Worm (Caenorhabditis elegans): ENCODE data around the gene cyp-35B3.

cyp-35B3 gene

DNA sequence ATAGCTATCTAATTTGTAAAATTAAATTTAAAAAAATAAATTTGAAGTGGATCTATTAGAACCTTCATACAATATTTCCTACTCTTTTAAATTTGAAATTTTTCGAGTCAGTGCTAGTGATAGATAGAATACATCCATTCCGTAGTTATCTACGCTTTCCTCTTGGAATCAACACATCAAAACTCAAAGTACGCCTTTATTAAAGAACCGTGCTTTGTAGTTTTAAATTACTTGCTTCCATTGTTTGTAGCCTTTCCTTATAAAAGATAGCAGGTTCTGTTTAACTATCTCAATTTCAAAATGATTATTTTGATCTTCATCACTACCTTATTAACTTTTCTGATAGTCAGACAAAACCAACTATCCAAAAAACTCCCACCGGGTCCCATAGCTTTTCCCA lies at the start of gene cyp-35B3:
cyp-35B3 (plus strand) TSS at position 301 of the 400 bp plus-strand sequence.
- no peak for TF ChIP-seq pes-1 (GFP tag; IDR thresholded peaks at IDR 0.05)
- TF ChIP-seq scrt-1 (GFP tag; IDR thresholded peaks at IDR 0.05), result no peak
- TF ChIP-seq ama-1 (optimal IDR thresholded peaks at IDR 0.05), result no peak
- no peak for TF ChIP-seq tbx-37 (GFP tag; conservative IDR thresholded peaks at IDR 0.05)
- no peak for TF ChIP-seq ceh-36 (tag; optimal IDR thresholded peaks at IDR 0.05)
- no peak for TF ChIP-seq hmbx-1 (tag; optimal IDR thresholded peaks at IDR 0.05)
- TF ChIP-seq aly-1 (tag; optimal IDR thresholded peaks at IDR 0.05), result no peak
- TF ChIP-seq hnd-1 (tag; optimal IDR thresholded peaks at IDR 0.05), result no peak
- no peak for TF ChIP-seq ets-7 (tag; optimal IDR thresholded peaks at IDR 0.05)
- no peak for TF ChIP-seq B0310.2 (tag; optimal IDR thresholded peaks at IDR 0.05)
- no peak for TF ChIP-seq tra-4 (tag; optimal IDR thresholded peaks at IDR 0.05)
- no peak for TF ChIP-seq hmg-4 (GFP tag; optimal IDR thresholded peaks at IDR 0.05)
- TF ChIP-seq sea-1 (GFP tag; conservative IDR thresholded peaks at IDR 0.05), result no peak
- no peak for TF ChIP-seq ceh-13 (GFP tag; optimal IDR thresholded peaks at IDR 0.05)
- no peak for TF ChIP-seq F13C5.2 (tag; optimal IDR thresholded peaks at IDR 0.05)
- no peak for TF ChIP-seq tbx-11 (GFP tag; IDR thresholded peaks at IDR 0.05)

DNA sequence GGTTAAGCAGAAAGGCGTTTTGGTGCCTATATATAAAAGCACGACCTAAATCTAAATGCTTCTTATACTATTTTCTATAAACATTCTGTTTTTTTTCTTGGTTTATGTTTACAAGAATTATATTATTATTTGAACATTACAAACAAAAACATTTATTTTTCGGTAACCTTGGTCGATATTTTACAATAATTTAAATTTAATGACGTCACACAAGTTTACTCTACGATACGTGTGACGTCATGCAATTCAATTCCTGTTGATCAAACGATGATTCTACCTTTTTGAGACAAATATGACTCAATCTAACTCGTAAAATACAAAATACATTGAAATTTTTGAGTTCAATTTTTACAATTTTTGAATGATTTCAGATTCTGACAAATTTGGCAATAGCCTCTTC lies 49.1 kb upstream of the cyp-35B3 start:
- TF ChIP-seq hmg-4 (GFP tag; optimal IDR thresholded peaks at IDR 0.05), result no peak
- no peak for TF ChIP-seq tbx-11 (GFP tag; IDR thresholded peaks at IDR 0.05)
- TF ChIP-seq aly-1 (tag; optimal IDR thresholded peaks at IDR 0.05), result no peak
- TF ChIP-seq tbx-37 (GFP tag; conservative IDR thresholded peaks at IDR 0.05), result no peak
- no peak for TF ChIP-seq ets-7 (tag; optimal IDR thresholded peaks at IDR 0.05)
- TF ChIP-seq hnd-1 (tag; optimal IDR thresholded peaks at IDR 0.05), result no peak

DNA sequence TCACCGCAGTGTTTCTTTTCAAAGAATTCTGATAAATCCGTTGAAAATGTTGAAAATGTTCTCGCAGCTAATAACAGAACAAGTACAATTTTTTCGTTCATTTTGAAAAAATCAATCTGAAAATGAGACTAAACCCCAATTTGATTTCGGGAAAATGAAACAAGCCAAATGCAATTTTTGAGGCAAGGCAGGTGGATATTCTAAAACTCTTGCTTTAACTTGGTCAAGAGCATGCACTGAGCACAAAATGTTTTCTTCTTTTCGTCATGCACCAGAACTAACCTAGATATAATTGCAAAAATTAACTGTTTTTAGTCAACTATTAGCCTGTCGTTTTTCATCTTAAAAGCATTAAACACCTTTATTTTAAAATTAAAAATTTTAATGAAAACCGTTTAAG lies 45.1 kb upstream of the cyp-35B3 start, which contains the start of gene irld-22:
irld-22 (minus strand) TSS at position 101 of the 400 bp plus-strand sequence.
- no peak for TF ChIP-seq ets-7 (tag; optimal IDR thresholded peaks at IDR 0.05)
- TF ChIP-seq aly-1 (tag; optimal IDR thresholded peaks at IDR 0.05), result no peak
- no peak for TF ChIP-seq hmg-4 (GFP tag; optimal IDR thresholded peaks at IDR 0.05)
- no peak for TF ChIP-seq ama-1 (optimal IDR thresholded peaks at IDR 0.05)

DNA sequence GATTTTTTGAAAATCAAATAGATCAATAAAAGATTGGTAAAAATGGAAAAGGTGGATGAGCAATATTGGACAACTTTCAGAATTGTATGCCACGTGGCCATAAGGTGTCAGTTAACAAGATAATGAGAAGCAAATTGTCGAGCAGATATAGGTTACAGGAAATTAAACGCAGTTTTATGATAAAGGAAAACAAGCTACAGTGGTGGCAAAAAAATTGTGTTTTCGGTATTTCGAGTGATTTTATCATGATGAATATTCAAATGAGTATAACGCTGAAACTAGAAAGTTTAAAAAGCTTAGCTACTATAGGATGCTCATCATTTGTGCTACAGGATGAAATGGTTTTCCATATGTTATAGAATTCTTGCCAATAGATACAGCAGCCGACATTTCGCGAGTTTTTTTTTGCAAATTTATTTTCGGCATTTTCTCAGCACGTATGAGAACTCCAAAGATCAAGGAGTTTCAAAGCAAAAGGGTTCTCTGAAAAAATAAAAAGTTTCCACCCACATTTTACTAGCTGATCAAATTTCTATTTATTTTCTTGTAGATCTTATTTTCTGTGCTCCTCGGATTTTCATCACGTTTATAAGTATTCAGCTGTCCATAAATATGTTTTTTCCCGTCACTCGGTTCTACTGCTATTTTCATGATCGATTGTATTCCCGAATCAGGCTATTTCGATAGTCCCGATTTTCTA lies 42.5 kb upstream of the cyp-35B3 start, which contains the start of the genes str-229 and srh-190:
str-229 (minus strand) TSS at position 101 of the 700 bp plus-strand sequence.
srh-190 (plus strand) TSS at position 650 of the 700 bp plus-strand sequence.
- TF ChIP-seq ama-1 (optimal IDR thresholded peaks at IDR 0.05), result no peak
- TF ChIP-seq hnd-1 (tag; optimal IDR thresholded peaks at IDR 0.05), result no peak
- TF ChIP-seq tbx-11 (GFP tag; IDR thresholded peaks at IDR 0.05), result no peak
- no peak for TF ChIP-seq sea-1 (GFP tag; conservative IDR thresholded peaks at IDR 0.05)
- TF ChIP-seq F13C5.2 (tag; optimal IDR thresholded peaks at IDR 0.05), result no peak

DNA sequence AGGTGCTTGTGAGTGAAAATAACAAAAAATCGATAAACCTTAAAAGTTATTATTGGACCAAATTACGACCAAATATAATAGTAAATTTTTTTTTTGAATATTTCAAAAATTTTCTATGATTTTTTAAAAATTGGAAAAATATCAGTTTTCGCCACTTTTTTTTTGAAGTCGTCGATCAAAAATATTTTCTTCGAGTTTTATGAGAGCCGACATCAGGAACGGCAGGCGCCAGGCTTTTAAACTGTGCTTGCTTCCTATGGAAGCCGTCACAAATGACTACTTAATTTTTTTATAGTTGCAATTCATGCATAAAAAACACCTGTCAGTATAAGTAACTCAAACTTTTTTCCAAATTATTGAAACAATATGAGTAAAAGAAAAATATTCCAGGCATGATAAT lies 41.7 kb upstream of the cyp-35B3 start:
- TF ChIP-seq flt-1 (GFP tag; IDR thresholded peaks at IDR 0.05) (no peak), hnd-1 (tag; optimal IDR thresholded peaks at IDR 0.05) (no peak), tbx-11 (GFP tag; IDR thresholded peaks at IDR 0.05) (no peak), F13C5.2 (tag; optimal IDR thresholded peaks at IDR 0.05) (no peak), ets-7 (tag; optimal IDR thresholded peaks at IDR 0.05) (no peak), ama-1 (optimal IDR thresholded peaks at IDR 0.05) (no peak), ceh-36 (tag; optimal IDR thresholded peaks at IDR 0.05) (no peak), B0310.2 (tag; optimal IDR thresholded peaks at IDR 0.05) (no peak)

DNA sequence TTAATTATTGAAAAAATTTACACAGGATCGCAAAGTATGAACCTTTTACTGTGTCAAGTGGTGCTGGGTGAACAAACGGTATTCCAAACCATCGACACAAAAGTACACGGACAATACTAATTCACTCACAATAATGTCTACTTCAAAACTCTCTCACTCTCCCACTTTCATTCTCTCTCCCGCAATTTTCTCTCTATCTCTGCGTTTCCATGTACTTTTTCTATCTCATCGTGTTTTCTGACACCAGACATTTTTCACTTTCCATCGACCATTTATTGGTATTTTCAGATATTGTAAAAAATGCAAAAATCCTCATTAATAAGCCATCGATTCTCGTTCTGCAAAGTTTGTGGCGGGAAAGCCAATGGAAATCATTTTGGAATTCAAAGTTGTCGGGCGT lies 39.3 kb upstream of the cyp-35B3 start, which contains the start of gene nhr-156:
nhr-156 (plus strand) TSS at position 266 of the 400 bp plus-strand sequence.
- TF ChIP-seq ceh-13 (GFP tag; optimal IDR thresholded peaks at IDR 0.05) (no peak), B0310.2 (tag; optimal IDR thresholded peaks at IDR 0.05) (no peak), hmg-4 (GFP tag; optimal IDR thresholded peaks at IDR 0.05) (no peak), scrt-1 (GFP tag; IDR thresholded peaks at IDR 0.05) (no peak), flt-1 (GFP tag; IDR thresholded peaks at IDR 0.05) (no peak), hnd-1 (tag; optimal IDR thresholded peaks at IDR 0.05) (no peak), tbx-11 (GFP tag; IDR thresholded peaks at IDR 0.05) (no peak), F13C5.2 (tag; optimal IDR thresholded peaks at IDR 0.05) (no peak)

DNA sequence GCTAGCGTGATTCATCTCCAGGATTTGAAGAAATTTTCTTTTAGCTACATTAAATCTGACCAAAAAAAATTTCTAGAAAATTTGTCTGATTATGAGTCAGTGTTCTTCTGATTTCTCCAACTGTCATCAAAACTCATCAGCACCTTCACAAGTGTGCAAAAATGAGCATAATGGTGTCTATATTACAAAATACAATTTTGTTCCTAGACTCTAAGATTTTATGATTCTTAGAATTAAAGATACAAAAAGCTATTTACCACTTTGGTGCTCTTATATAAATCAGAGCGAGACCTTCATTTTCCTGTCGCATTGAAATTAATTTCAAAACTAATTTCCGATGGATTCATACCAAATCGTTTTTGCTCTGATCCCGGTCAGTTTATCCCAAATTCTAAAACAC lies 32.7 kb upstream of the cyp-35B3 start, which contains the start of gene srx-68:
srx-68 (plus strand) TSS at position 301 of the 400 bp plus-strand sequence.
- TF ChIP-seq scrt-1 (GFP tag; IDR thresholded peaks at IDR 0.05) (no peak), pes-1 (GFP tag; IDR thresholded peaks at IDR 0.05) (no peak), F13C5.2 (tag; optimal IDR thresholded peaks at IDR 0.05) (no peak), hnd-1 (tag; optimal IDR thresholded peaks at IDR 0.05) (no peak), tbx-37 (GFP tag; conservative IDR thresholded peaks at IDR 0.05) (no peak), ets-7 (tag; optimal IDR thresholded peaks at IDR 0.05) (no peak), aly-1 (tag; optimal IDR thresholded peaks at IDR 0.05) (no peak), hmbx-1 (tag; optimal IDR thresholded peaks at IDR 0.05) (no peak), B0310.2 (tag; optimal IDR thresholded peaks at IDR 0.05) (no peak), ceh-36 (tag; optimal IDR thresholded peaks at IDR 0.05) (no peak), ama-1 (optimal IDR thresholded peaks at IDR 0.05) (no peak), sea-1 (GFP tag; conservative IDR thresholded peaks at IDR 0.05) (no peak), tra-4 (tag; optimal IDR thresholded peaks at IDR 0.05) (no peak)

DNA sequence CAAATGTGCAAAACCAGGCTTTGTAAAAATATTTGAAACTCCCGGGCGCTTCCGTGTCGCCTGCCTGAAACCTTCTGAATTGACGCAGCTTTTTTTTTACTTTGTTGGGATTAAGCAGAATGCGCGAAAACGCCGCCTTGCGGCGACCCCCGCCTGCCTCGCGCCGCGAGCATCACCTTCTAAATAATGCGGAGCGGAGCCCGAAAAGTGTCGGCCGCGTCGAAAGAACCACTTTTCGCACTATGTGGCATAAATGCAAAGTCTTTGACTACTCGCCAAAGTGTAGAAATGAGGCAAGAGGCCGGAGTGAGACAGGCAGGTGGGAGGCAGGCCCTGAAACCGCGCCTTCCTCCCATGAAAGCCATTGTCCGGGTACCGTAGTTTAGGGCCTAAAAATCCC lies 32.0 kb upstream of the cyp-35B3 start:
- TF ChIP-seq ceh-36 (tag; optimal IDR thresholded peaks at IDR 0.05), result no peak
